Worm (Caenorhabditis elegans): ENCODE measurements around the gene hsp-110.

ce11 chrIII:8491945-8492344 lies 45.2 kb upstream of the hsp-110 start:
- TF ChIP-seq him-1 (tag; optimal IDR thresholded peaks at IDR 0.05) (no peak), W03F9.2 (tag; optimal IDR thresholded peaks at IDR 0.05) (no peak)
